Worm (Caenorhabditis elegans) whole organism, young adult: Measurements from ENCODE around the gene srj-1.

Experiments
- B0336.3 ChIP-seq: fragments of 200-800 bp; sonication (Bioruptor generic); IDR thresholded peaks from 2 replicates; pipeline ENCODE4 v1.3.6; 2022; ENCODE audit warnings: missing genetic modification characterization, missing compliant biosample characterization
- F22D6.2 ChIP-seq: sonication (generic microtip); optimal IDR thresholded peaks from 2 replicates; lab custom pipeline; 2016; ENCODE audit warnings: mild to moderate bottlenecking, missing genetic modification characterization, missing compliant biosample characterization
- F23B12.7 ChIP-seq: sonication (generic microtip); optimal IDR thresholded peaks from 2 replicates; lab custom pipeline; 2017; ENCODE audit warnings: missing genetic modification characterization, mild to moderate bottlenecking, missing compliant biosample characterization, antibody characterized with exemption, moderate library complexity; ENCODE audit not compliant: insufficient read depth
- F49E8.2 ChIP-seq: sonication (generic microtip); optimal IDR thresholded peaks from 3 replicates; lab custom pipeline; 2017; ENCODE audit warnings: missing genetic modification characterization, mild to moderate bottlenecking, missing compliant biosample characterization, antibody characterized with exemption, moderate library complexity; ENCODE audit not compliant: insufficient read depth
- F52B5.7 ChIP-seq: sonication (generic microtip); optimal IDR thresholded peaks from 2 replicates; lab custom pipeline; 2016; ENCODE audit warnings: mild to moderate bottlenecking, missing genetic modification characterization, missing compliant biosample characterization
- T26A5.8 ChIP-seq: sonication (generic microtip); optimal IDR thresholded peaks from 2 replicates; lab custom pipeline; 2016; ENCODE audit warnings: missing genetic modification characterization, missing compliant biosample characterization
- Y53G8AR.9 ChIP-seq: fragments of 200-800 bp; sonication (Bioruptor generic); conservative IDR thresholded peaks from 2 replicates; pipeline ENCODE4 v1.3.6; 2022; ENCODE audit warnings: missing genetic modification reagents, missing genetic modification characterization, missing compliant biosample characterization
- Y56A3A.18 ChIP-seq: fragments of 200-800 bp; sonication (Bioruptor generic); IDR thresholded peaks from 2 replicates; pipeline ENCODE4 v1.3.6; 2022; ENCODE audit warnings: missing genetic modification reagents, missing genetic modification characterization, missing compliant biosample characterization
- ZK185.1 ChIP-seq: sonication (generic microtip); optimal IDR thresholded peaks from 2 replicates; lab custom pipeline; 2016; ENCODE audit warnings: mild to moderate bottlenecking, missing genetic modification characterization, missing compliant biosample characterization; ENCODE audit not compliant: poor library complexity, severe bottlenecking
- ama-1 ChIP-seq, 3 experiments: fragments of 150-350 bp in 1 of 3; sonication (generic microtip) in 2 of 3; optimal IDR thresholded peaks; 2 replicates each; lab custom pipeline; 2014 to 2018; ENCODE audit warnings: missing biosample characterization in 2 of 3, missing genetic modification characterization in 2 of 3, missing genetic modification reagents in 2 of 3
- aptf-2 ChIP-seq: fragments of 200-800 bp; sonication (Bioruptor generic); conservative IDR thresholded peaks from 2 replicates; pipeline ENCODE4 v1.3.6; 2022; ENCODE audit warnings: missing genetic modification reagents, missing genetic modification characterization, missing compliant biosample characterization
- attf-3 ChIP-seq: fragments of 200-800 bp; sonication (Bioruptor generic); conservative IDR thresholded peaks from 2 replicates; pipeline ENCODE4 v1.3.6; 2022; ENCODE audit warnings: missing genetic modification reagents, missing genetic modification characterization, missing compliant biosample characterization
- attf-6 ChIP-seq: fragments of 200-800 bp; sonication (Bioruptor generic); IDR thresholded peaks from 2 replicates; pipeline ENCODE4 v1.3.6; 2022; ENCODE audit warnings: missing genetic modification reagents, missing genetic modification characterization, missing compliant biosample characterization
- ceh-100 ChIP-seq: fragments of 200-800 bp; sonication (Bioruptor generic); IDR thresholded peaks from 2 replicates; pipeline ENCODE4 v1.3.6; 2022; ENCODE audit warnings: missing genetic modification reagents, missing genetic modification characterization, missing compliant biosample characterization
- ceh-79 ChIP-seq: sonication (generic microtip); optimal IDR thresholded peaks from 2 replicates; lab custom pipeline; 2017; ENCODE audit warnings: mild to moderate bottlenecking, missing genetic modification characterization, missing compliant biosample characterization
- die-1 ChIP-seq: sonication (generic microtip); optimal IDR thresholded peaks from 2 replicates; lab custom pipeline; 2016; ENCODE audit warnings: missing genotype, mild to moderate bottlenecking, missing genetic modification characterization, missing compliant biosample characterization
- dox-1 ChIP-seq: fragments of 200-800 bp; sonication (Bioruptor generic); IDR thresholded peaks from 2 replicates; pipeline ENCODE4 v1.3.6; 2022; ENCODE audit warnings: missing genetic modification reagents, missing genetic modification characterization, missing compliant biosample characterization
- efl-1 ChIP-seq: fragments of 150-350 bp; optimal IDR thresholded peaks from 2 replicates; lab custom pipeline; 2014; ENCODE audit warnings: missing biosample characterization, missing genetic modification reagents, missing genetic modification characterization
- egrh-3 ChIP-seq: fragments of 200-800 bp; sonication (Bioruptor generic); IDR thresholded peaks from 2 replicates; pipeline ENCODE4 v1.3.6; 2022; ENCODE audit warnings: missing genetic modification reagents, missing genetic modification characterization, missing compliant biosample characterization
- gei-17 ChIP-seq: fragments of 200-800 bp; sonication (Bioruptor generic); optimal IDR thresholded peaks from 2 replicates; lab custom pipeline; 2018; ENCODE audit warnings: mild to moderate bottlenecking, missing genetic modification characterization, missing compliant biosample characterization
- hmg-1.2 ChIP-seq: fragments of 200-800 bp; sonication (Bioruptor generic); IDR thresholded peaks from 2 replicates; pipeline ENCODE4 v1.3.6; 2022; ENCODE audit warnings: missing genetic modification reagents, missing genetic modification characterization, missing compliant biosample characterization
- hmg-20 ChIP-seq: fragments of 200-800 bp; sonication (Bioruptor generic); IDR thresholded peaks from 2 replicates; pipeline ENCODE4 v1.3.6; 2022; ENCODE audit warnings: missing genetic modification reagents, missing genetic modification characterization, missing compliant biosample characterization
- let-607 ChIP-seq, 2 experiments: fragments of 200-800 bp in 1 of 2; sonication (Bioruptor generic) in 1 of 2; sonication (generic microtip) in 1 of 2; optimal IDR thresholded peaks; 2 replicates each; lab custom pipeline; 2016 to 2018; ENCODE audit warnings: mild to moderate bottlenecking in 2 of 2, missing compliant biosample characterization in 2 of 2, missing genetic modification characterization in 2 of 2, moderate library complexity in 2 of 2, missing genotype in 1 of 2
- lin-26 ChIP-seq: fragments of 200-800 bp; sonication (Bioruptor generic); IDR thresholded peaks from 2 replicates; pipeline ENCODE4 v1.3.6; 2022; ENCODE audit warnings: missing genetic modification reagents, missing genetic modification characterization, missing compliant biosample characterization
- lsy-27 ChIP-seq: sonication (generic microtip); optimal IDR thresholded peaks from 2 replicates; lab custom pipeline; 2017; ENCODE audit warnings: missing genetic modification characterization, mild to moderate bottlenecking, missing compliant biosample characterization, antibody characterized with exemption, missing genotype, borderline replicate concordance; ENCODE audit not compliant: insufficient read depth
- mcd-1 ChIP-seq: fragments of 200-800 bp; sonication (Bioruptor generic); IDR thresholded peaks from 2 replicates; pipeline ENCODE4 v1.3.6; 2022; ENCODE audit warnings: missing genetic modification reagents, missing genetic modification characterization, missing compliant biosample characterization
- mes-4 ChIP-seq: sonication (generic microtip); optimal IDR thresholded peaks from 2 replicates; lab custom pipeline; 2016; ENCODE audit warnings: missing genotype, missing genetic modification characterization, missing compliant biosample characterization
- mxl-1 ChIP-seq: sonication (generic microtip); optimal IDR thresholded peaks from 2 replicates; lab custom pipeline; 2016; ENCODE audit warnings: missing genetic modification characterization, missing compliant biosample characterization
- nhr-179 ChIP-seq: sonication (generic microtip); optimal IDR thresholded peaks from 2 replicates; lab custom pipeline; 2016; ENCODE audit warnings: mild to moderate bottlenecking, missing genetic modification characterization, missing compliant biosample characterization
- nhr-27 ChIP-seq: fragments of 200-800 bp; sonication (Bioruptor generic); optimal IDR thresholded peaks from 2 replicates; lab custom pipeline; 2018; ENCODE audit warnings: mild to moderate bottlenecking, missing genetic modification characterization, moderate library complexity, missing compliant biosample characterization
- nhr-80 ChIP-seq: sonication (generic microtip); optimal IDR thresholded peaks from 2 replicates; lab custom pipeline; 2016; ENCODE audit warnings: missing genetic modification characterization, missing compliant biosample characterization
- nhr-90 ChIP-seq: sonication (generic microtip); optimal IDR thresholded peaks from 2 replicates; lab custom pipeline; 2016; ENCODE audit warnings: missing genotype, mild to moderate bottlenecking, missing genetic modification characterization, missing compliant biosample characterization
- pbrm-1 ChIP-seq: fragments of 200-800 bp; sonication (Bioruptor generic); IDR thresholded peaks from 2 replicates; pipeline ENCODE4 v1.3.6; 2022; ENCODE audit warnings: missing genetic modification reagents, missing genetic modification characterization, missing compliant biosample characterization
- pha-4 ChIP-seq: fragments of 150-350 bp; sonication (generic microtip); optimal IDR thresholded peaks from 2 replicates; lab custom pipeline; 2014; ENCODE audit warnings: missing biosample characterization, missing genetic modification reagents, missing genetic modification characterization
- sea-2 ChIP-seq: fragments of 200-800 bp; sonication (Bioruptor generic); IDR thresholded peaks from 2 replicates; pipeline ENCODE4 v1.3.6; 2022; ENCODE audit warnings: missing genetic modification characterization, missing compliant biosample characterization
- snpc-1.1 ChIP-seq: sonication (generic microtip); optimal IDR thresholded peaks from 2 replicates; lab custom pipeline; 2017; ENCODE audit warnings: missing genetic modification characterization, mild to moderate bottlenecking, missing compliant biosample characterization, antibody characterized with exemption, moderate library complexity, missing genotype, missing genetic modification reagents; ENCODE audit not compliant: insufficient read depth
- snpc-1.3 ChIP-seq: sonication (generic microtip); optimal IDR thresholded peaks from 2 replicates; lab custom pipeline; 2017; ENCODE audit warnings: missing genetic modification characterization, mild to moderate bottlenecking, missing compliant biosample characterization, antibody characterized with exemption, moderate library complexity, missing genotype, missing genetic modification reagents; ENCODE audit not compliant: insufficient read depth
- tbp1 ChIP-seq: fragments of 200-800 bp; sonication (Bioruptor generic); optimal IDR thresholded peaks from 2 replicates; lab custom pipeline; 2018; ENCODE audit warnings: mild to moderate bottlenecking, missing genetic modification characterization, missing compliant biosample characterization
- unc-62 ChIP-seq: fragments of 150-350 bp; optimal IDR thresholded peaks from 2 replicates; lab custom pipeline; 2014; ENCODE audit warnings: missing biosample characterization, missing genetic modification reagents, missing genetic modification characterization
- xnd-1 ChIP-seq: sonication (generic microtip); optimal IDR thresholded peaks from 2 replicates; lab custom pipeline; 2016; ENCODE audit warnings: missing genotype, missing genetic modification reagents, missing genetic modification characterization, missing compliant biosample characterization
- zfh-2 ChIP-seq: fragments of 200-800 bp; sonication (Bioruptor generic); conservative IDR thresholded peaks from 2 replicates; pipeline ENCODE4 v1.3.6; 2022; ENCODE audit warnings: missing genetic modification reagents, missing genetic modification characterization, missing compliant biosample characterization
- ztf-18 ChIP-seq: sonication (generic microtip); optimal IDR thresholded peaks from 2 replicates; lab custom pipeline; 2016; ENCODE audit warnings: missing genotype, mild to moderate bottlenecking, missing genetic modification characterization, missing compliant biosample characterization
- ztf-22 ChIP-seq: fragments of 200-800 bp; sonication (Bioruptor generic); optimal IDR thresholded peaks from 2 replicates; lab custom pipeline; 2018; ENCODE audit warnings: mild to moderate bottlenecking, missing genetic modification characterization, moderate library complexity, missing compliant biosample characterization
- ztf-28 ChIP-seq: fragments of 200-800 bp; sonication (Bioruptor generic); IDR thresholded peaks from 2 replicates; pipeline ENCODE4 v1.3.6; 2022; ENCODE audit warnings: missing genetic modification reagents, missing genetic modification characterization, missing compliant biosample characterization
- ztf-3 ChIP-seq: fragments of 200-800 bp; sonication (Bioruptor generic); optimal IDR thresholded peaks from 2 replicates; lab custom pipeline; 2018; ENCODE audit warnings: mild to moderate bottlenecking, missing genetic modification characterization, missing compliant biosample characterization
- ztf-6 ChIP-seq: fragments of 200-800 bp; sonication (Bioruptor generic); IDR thresholded peaks from 2 replicates; pipeline ENCODE4 v1.3.6; 2022; ENCODE audit warnings: missing genetic modification reagents, missing genetic modification characterization, missing compliant biosample characterization

Gene srj-1

ce11 chrIV:11961485-11962255 is 3.6 kb downstream of the srj-1 start, which contains the start of gene ZK829.7 (continued):
- no peak for TF ChIP-seq F22D6.2 (tag; lab: Kevin White, UChicago)
- TF ChIP-seq ceh-79: no peak
- TF ChIP-seq hmg-1.2 (GFP tag; lab: Robert Waterston, UW): peak; percentile 20; the same call in 1 of the 2 replicates
- no peak for TF ChIP-seq lin-26 (GFP tag; lab: Robert Waterston, UW)
- TF ChIP-seq ztf-3 (GFP tag; lab: Kevin White, UChicago): no peak
- TF ChIP-seq mxl-1 (tag; lab: Kevin White, UChicago): no peak
- TF ChIP-seq pha-4 (tag; lab: Kevin White, UChicago): peak; percentile 16
- TF ChIP-seq efl-1 (GFP tag; lab: Kevin White, UChicago): peak; percentile 82
- no peak for TF ChIP-seq hmg-20 (GFP tag; lab: Robert Waterston, UW)
- no peak for TF ChIP-seq F52B5.7
- TF ChIP-seq attf-6: 0 out of 2 replicates have a peak, but pooled peaks have one; percentile 42
- TF ChIP-seq T26A5.8 (tag; lab: Kevin White, UChicago): no peak
- peak; percentile 67 for TF ChIP-seq mcd-1
- no peak for TF ChIP-seq nhr-179 (tag; lab: Kevin White, UChicago)
- no peak for TF ChIP-seq let-607 (tag; optimal IDR thresholded peaks at IDR 0.05; lab: Kevin White, UChicago)
- no peak for TF ChIP-seq ztf-6 (GFP tag; lab: Robert Waterston, UW)
- TF ChIP-seq mes-4 (tag; lab: Kevin White, UChicago): no peak
- 0 out of 2 replicates have a peak, but pooled peaks have one; percentile 21 for TF ChIP-seq Y53G8AR.9 (GFP tag; lab: Robert Waterston, UW)
- TF ChIP-seq ceh-100 (GFP tag; lab: Robert Waterston, UW): peak; percentile 38; the same call in 1 of the 2 replicates
- TF ChIP-seq snpc-1.3 (tag; lab: Kevin White, UChicago): peak; percentile 53
- peak; percentile 54; the same call in 1 of the 2 replicates for TF ChIP-seq attf-3 (GFP tag; lab: Robert Waterston, UW)
- peak; percentile 30 for TF ChIP-seq F49E8.2 (tag; lab: Kevin White, UChicago)
- no peak for TF ChIP-seq sea-2 (GFP tag; lab: Robert Waterston, UW)
- no peak for TF ChIP-seq nhr-90 (tag; lab: Kevin White, UChicago)
- no peak for TF ChIP-seq lsy-27
- no peak for TF ChIP-seq unc-62 (GFP tag; lab: Kevin White, UChicago)
- no peak for TF ChIP-seq ztf-28 (GFP tag; lab: Robert Waterston, UW)
- TF ChIP-seq xnd-1 (tag; lab: Kevin White, UChicago): peak; percentile 45
- TF ChIP-seq ztf-22: no peak
- no peak for TF ChIP-seq nhr-27 (tag; lab: Kevin White, UChicago)
- peak; percentile 39 for TF ChIP-seq tbp1 (GFP tag; lab: Kevin White, UChicago)
- TF ChIP-seq F23B12.7 (tag; lab: Kevin White, UChicago): peak; percentile 18
- TF ChIP-seq aptf-2: no peak
- TF ChIP-seq nhr-80 (tag; lab: Kevin White, UChicago): peak; percentile 5
- TF ChIP-seq die-1: no peak
- TF ChIP-seq dox-1: peak; percentile 66; the same call in 1 of the 2 replicates
- TF ChIP-seq Y56A3A.18: 0 out of 2 replicates have a peak, but pooled peaks have one; percentile 57
- peak; percentile 94 for TF ChIP-seq ztf-18 (tag; lab: Kevin White, UChicago)
- TF ChIP-seq zfh-2 (GFP tag; lab: Robert Waterston, UW): no peak
- TF ChIP-seq snpc-1.1 (tag; lab: Kevin White, UChicago): no peak
- peak; percentile 63; the same call in 1 of the 2 replicates for TF ChIP-seq pbrm-1
- TF ChIP-seq gei-17 (GFP tag; lab: Kevin White, UChicago): no peak
- no peak for TF ChIP-seq ama-1 (optimal IDR thresholded peaks at IDR 0.05; lab: Kevin White, UChicago)
- no peak for TF ChIP-seq ama-1 (GFP tag; optimal IDR thresholded peaks at IDR 0.05; lab: Kevin White, UChicago)
- no peak for TF ChIP-seq egrh-3
- TF ChIP-seq ZK185.1 (tag; lab: Kevin White, UChicago): peak; percentile 44
- TF ChIP-seq B0336.3 (GFP tag; lab: Robert Waterston, UW): peak; percentile 50; the same call in 1 of the 2 replicates
